Worm (Caenorhabditis elegans): ENCODE results near the gene Y47D7A.11.

The Y47D7A.11 gene

DNA sequence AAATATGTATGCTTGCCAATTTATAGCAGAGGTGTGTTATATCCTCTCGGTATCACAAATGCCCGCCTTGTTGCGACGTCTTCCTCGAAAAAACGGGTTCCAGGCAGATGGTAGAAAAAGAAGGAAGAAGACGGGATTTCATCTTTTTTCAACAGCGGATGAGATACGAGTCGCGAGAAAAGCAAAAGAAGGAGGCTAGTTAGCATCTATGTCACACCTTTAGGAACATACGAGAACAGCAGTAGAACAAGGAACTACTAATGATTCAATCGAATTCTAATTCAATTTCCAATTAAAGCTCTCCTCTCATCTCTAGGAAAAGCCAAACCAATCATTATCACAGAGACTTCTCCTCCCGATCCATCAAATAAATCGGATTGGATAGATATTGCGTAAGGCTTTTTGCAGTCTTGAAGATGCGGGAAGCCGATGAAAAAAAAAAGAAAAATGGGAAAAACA, 13.5 kb downstream of the Y47D7A.11 start, which contains the start of gene grl-5:
grl-5 (minus strand) TSS at position 51 of the 459 bp plus-strand sequence.
- TF ChIP-seq chd-7 (tag; optimal IDR thresholded peaks at IDR 0.05) (no peak), atf-7 (tag; optimal IDR thresholded peaks at IDR 0.05) (no peak), lag-1 (GFP tag; IDR thresholded peaks at IDR 0.05) (no peak), nfya-2 (GFP tag; IDR thresholded peaks at IDR 0.05) (no peak), pha-4 (tag; optimal IDR thresholded peaks at IDR 0.05) (no peak), hrde-1 (tag; optimal IDR thresholded peaks at IDR 0.05; ENCODE audit: borderline replicate concordance) (no peak), unc-62 (GFP tag; optimal IDR thresholded peaks at IDR 0.05) (no peak), unc-130 (GFP tag; optimal IDR thresholded peaks at IDR 0.05) (no peak), B0035.1 (tag; optimal IDR thresholded peaks at IDR 0.05) (no peak), Y53G8AR.9 (GFP tag; conservative IDR thresholded peaks at IDR 0.05) (no peak), hmg-20 (GFP tag; IDR thresholded peaks at IDR 0.05) (no peak), lsy-27 (tag; optimal IDR thresholded peaks at IDR 0.05; ENCODE audit: borderline replicate concordance, insufficient read depth) (no peak), let-607 (tag; optimal IDR thresholded peaks at IDR 0.05) (no peak), K12H6.12 (tag; optimal IDR thresholded peaks at IDR 0.05) (no peak), ztf-22 (GFP tag; optimal IDR thresholded peaks at IDR 0.05) (no peak), ceh-40 (GFP tag; IDR thresholded peaks at IDR 0.05) (no peak)

DNA sequence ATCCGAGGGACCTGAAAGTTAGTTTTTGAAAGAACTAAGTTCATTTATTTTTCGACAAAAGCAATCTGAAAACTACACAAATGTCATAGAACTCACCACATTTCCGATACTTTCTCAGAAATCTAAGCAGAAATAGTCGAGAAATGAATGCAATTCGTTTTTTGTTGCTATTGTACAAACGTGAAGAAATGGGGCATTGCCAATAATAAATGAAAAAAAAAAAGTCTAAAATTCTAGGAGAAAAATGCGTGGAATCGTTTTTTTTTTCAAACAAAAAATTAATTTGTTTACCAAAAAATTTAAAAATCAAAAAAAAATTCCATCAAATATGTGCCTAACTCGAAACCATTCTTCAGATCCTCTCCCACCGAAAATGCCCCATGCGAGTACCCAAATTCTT, 16.4 kb downstream of the Y47D7A.11 start, which contains the start of gene Y47D7A.17:
Y47D7A.17 (minus strand) TSS at position 101 of the 400 bp plus-strand sequence.
- TF ChIP-seq ceh-100 (GFP tag; IDR thresholded peaks at IDR 0.05) (no peak), ZK185.1 (tag; optimal IDR thresholded peaks at IDR 0.05; ENCODE audit: poor library complexity, severe bottlenecking) (no peak), nfyb-1 (GFP tag; IDR thresholded peaks at IDR 0.05) (no peak), attf-6 (GFP tag; IDR thresholded peaks at IDR 0.05) (no peak), attf-3 (GFP tag; conservative IDR thresholded peaks at IDR 0.05) (no peak), him-1 (tag; optimal IDR thresholded peaks at IDR 0.05) (no peak), lin-54 (GFP tag; optimal IDR thresholded peaks at IDR 0.05) (no peak), F49E8.2 (tag; optimal IDR thresholded peaks at IDR 0.05; ENCODE audit: insufficient read depth) (no peak)

DNA sequence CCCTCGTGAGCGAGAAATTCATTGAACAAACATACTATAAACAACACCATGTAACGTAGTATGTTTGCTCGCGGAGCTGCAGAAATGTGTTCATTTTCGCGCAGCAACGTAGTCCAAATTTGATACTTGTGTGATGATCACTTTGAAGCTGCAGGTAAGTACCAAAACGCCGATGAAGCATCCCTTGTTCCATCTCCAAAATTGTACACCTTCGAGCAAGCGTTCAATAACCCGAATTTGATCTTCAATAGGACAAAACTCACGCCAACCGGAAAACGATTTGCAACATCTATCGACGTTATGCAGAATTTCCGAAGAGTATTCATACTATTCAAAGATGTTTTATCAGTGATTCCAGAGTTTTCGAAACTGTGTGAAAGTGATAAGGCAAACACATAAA, 17.5 kb downstream of the Y47D7A.11 start, which contains the start of gene Y47D7A.3:
Y47D7A.3 (plus strand) TSS at position 301 of the 400 bp plus-strand sequence.
- no peak for TF ChIP-seq somi-1 (GFP tag; optimal IDR thresholded peaks at IDR 0.05)

DNA sequence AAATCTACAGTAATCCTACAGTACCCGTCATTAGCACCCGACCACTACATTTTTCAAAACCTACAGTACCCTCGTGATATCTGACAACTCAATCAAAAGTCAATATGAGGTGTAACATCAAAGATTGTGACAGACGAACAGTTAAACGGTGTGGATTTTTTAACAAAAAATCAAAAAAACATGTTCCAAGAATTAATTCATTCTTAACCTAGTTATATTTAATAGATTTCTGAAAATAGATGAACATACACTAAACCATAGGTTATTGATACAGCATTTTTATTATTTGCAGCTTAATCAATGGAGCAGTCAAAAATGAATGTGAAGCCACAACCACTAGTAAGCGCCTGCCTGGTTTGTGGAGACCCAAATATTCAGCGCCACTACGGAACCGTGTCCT, 20.6 kb downstream of the Y47D7A.11 start, which contains the start of gene nhr-118:
nhr-118 (plus strand) TSS at position 301 of the 400 bp plus-strand sequence.
- TF ChIP-seq nfya-1 (tag; optimal IDR thresholded peaks at IDR 0.05; ENCODE audit: borderline replicate concordance, insufficient read depth) (no peak), nhr-90 (tag; optimal IDR thresholded peaks at IDR 0.05) (no peak), lin-40 (tag; optimal IDR thresholded peaks at IDR 0.05) (no peak), attf-6 (GFP tag; IDR thresholded peaks at IDR 0.05) (no peak), ets-4 (GFP tag; optimal IDR thresholded peaks at IDR 0.05) (no peak), somi-1 (GFP tag; optimal IDR thresholded peaks at IDR 0.05) (no peak), F55B11.4 (tag; optimal IDR thresholded peaks at IDR 0.05; ENCODE audit: borderline replicate concordance, insufficient read depth) (no peak), madf-10 (tag; optimal IDR thresholded peaks at IDR 0.05) (no peak)

DNA sequence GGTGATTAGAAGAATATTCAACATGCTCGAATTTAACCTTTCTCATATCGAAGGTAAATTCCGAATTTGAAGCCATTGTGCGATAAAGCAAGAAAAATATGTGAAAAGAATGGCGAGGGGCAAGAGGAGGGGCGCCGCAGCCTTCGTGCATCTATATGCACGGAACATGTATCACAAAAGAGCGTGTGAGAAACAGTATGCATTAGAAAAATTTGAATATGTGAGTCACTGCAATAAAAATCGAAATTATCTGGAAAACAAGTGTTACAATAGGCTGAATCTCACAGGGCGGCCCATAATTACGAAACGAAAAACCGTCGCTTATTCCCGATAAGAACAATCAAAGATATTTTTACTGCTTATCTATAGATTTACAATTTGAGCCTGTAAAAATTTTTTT, 26.2 kb downstream of the Y47D7A.11 start, which contains the start of gene F13A2.5:
F13A2.5 (minus strand) TSS at position 101 of the 400 bp plus-strand sequence.
- TF ChIP-seq madf-10 (tag; optimal IDR thresholded peaks at IDR 0.05): no peak
- TF ChIP-seq F49E8.2 (tag; optimal IDR thresholded peaks at IDR 0.05; ENCODE audit: insufficient read depth): no peak
- TF ChIP-seq ceh-58 (GFP tag; IDR thresholded peaks at IDR 0.05): no peak
- no peak for TF ChIP-seq let-526 (GFP tag; IDR thresholded peaks at IDR 0.05)
- no peak for TF ChIP-seq efl-1 (GFP tag; optimal IDR thresholded peaks at IDR 0.05)
- no peak for TF ChIP-seq lin-40 (tag; optimal IDR thresholded peaks at IDR 0.05)
- no peak for TF ChIP-seq ztf-25 (GFP tag; IDR thresholded peaks at IDR 0.05)
- no peak for TF ChIP-seq mes-4 (tag; optimal IDR thresholded peaks at IDR 0.05)
- TF ChIP-seq ztf-26 (tag; optimal IDR thresholded peaks at IDR 0.05): no peak
- TF ChIP-seq F10E7.11 (tag; optimal IDR thresholded peaks at IDR 0.05): no peak
- no peak for TF ChIP-seq ceh-100 (GFP tag; IDR thresholded peaks at IDR 0.05)
- no peak for TF ChIP-seq cebp-2 (GFP tag; IDR thresholded peaks at IDR 0.05)

Measured in whole organism, young adult.